Fruit fly (Drosophila melanogaster) whole organism, prepupa: Measurements from ENCODE around the gene Fum2.
A peak's percentile ranks its signal among the peaks of the same experiment; 100 is the strongest.

ENCODE experiments used
- Blimp-1 ChIP-seq: fragments of 200-800 bp; sonication (Bioruptor generic); optimal IDR thresholded peaks from 3 replicates; lab custom pipeline; 2017; ENCODE audit warnings: missing biosample characterization, missing genetic modification characterization, mild to moderate bottlenecking, moderate library complexity, missing genetic modification reagents
- CG10631 ChIP-seq: fragments of 200-800 bp; sonication (Bioruptor generic); optimal IDR thresholded peaks from 2 replicates; lab custom pipeline; 2016; ENCODE audit warnings: missing biosample characterization, missing genetic modification characterization
- CG10669 ChIP-seq: fragments of 200-800 bp; sonication (Bioruptor generic); optimal IDR thresholded peaks from 3 replicates; lab custom pipeline; 2018; ENCODE audit warnings: missing biosample characterization, mild to moderate bottlenecking, missing genetic modification characterization, moderate library complexity
- CG11294 ChIP-seq: fragments of 200-800 bp; sonication (Bioruptor generic); IDR thresholded peaks from 2 replicates; pipeline ENCODE4 v1.3.6; 2022; ENCODE audit warnings: missing biosample characterization, missing genetic modification characterization
- CG11762 ChIP-seq: fragments of 200-800 bp; sonication (Bioruptor generic); optimal IDR thresholded peaks from 3 replicates; lab custom pipeline; 2016; ENCODE audit warnings: missing biosample characterization, missing genetic modification characterization; ENCODE audit not compliant: insufficient read depth
- CG11902 ChIP-seq: fragments of 200-800 bp; sonication (Bioruptor generic); optimal IDR thresholded peaks from 3 replicates; lab custom pipeline; 2016; ENCODE audit warnings: missing biosample characterization, missing genetic modification characterization
- CG15336 ChIP-seq: fragments of 200-800 bp; sonication (Bioruptor generic); IDR thresholded peaks from 2 replicates; pipeline ENCODE4 v1.3.6; 2022; ENCODE audit warnings: missing biosample characterization, missing genetic modification characterization
- CG16779 ChIP-seq: fragments of 200-800 bp; sonication (Bioruptor generic); optimal IDR thresholded peaks from 3 replicates; lab custom pipeline; 2017; ENCODE audit warnings: missing biosample characterization, mild to moderate bottlenecking, missing genetic modification characterization
- CG3032 ChIP-seq: fragments of 200-800 bp; optimal IDR thresholded peaks from 2 replicates; lab custom pipeline; 2019; ENCODE audit warnings: missing biosample characterization, mild to moderate bottlenecking, missing genetic modification characterization, moderate library complexity
- CG3919 ChIP-seq: fragments of 200-800 bp; sonication (Bioruptor generic); optimal IDR thresholded peaks from 3 replicates; lab custom pipeline; 2016; ENCODE audit warnings: missing biosample characterization, missing genetic modification characterization
- CG6163 ChIP-seq: fragments of 200-800 bp; sonication (Bioruptor generic); IDR thresholded peaks from 3 replicates; pipeline ENCODE4 v1.3.6; 2022; ENCODE audit warnings: missing biosample characterization, missing genetic modification characterization
- CG6276 ChIP-seq: fragments of 200-800 bp; sonication (Bioruptor generic); optimal IDR thresholded peaks from 2 replicates; lab custom pipeline; 2017; ENCODE audit warnings: missing biosample characterization, mild to moderate bottlenecking, missing genetic modification characterization
- CG6854 ChIP-seq: fragments of 200-800 bp; sonication (Bioruptor generic); optimal IDR thresholded peaks from 2 replicates; lab custom pipeline; 2017; ENCODE audit warnings: missing biosample characterization, mild to moderate bottlenecking, missing genetic modification characterization
- CG8119 ChIP-seq: fragments of 200-800 bp; sonication (Bioruptor generic); IDR thresholded peaks from 3 replicates; pipeline ENCODE4 v1.3.6; 2022; ENCODE audit warnings: missing biosample characterization, missing genetic modification characterization
- CG8319 ChIP-seq: fragments of 200-800 bp; sonication (Bioruptor generic); optimal IDR thresholded peaks from 3 replicates; lab custom pipeline; 2016; ENCODE audit warnings: missing biosample characterization, missing genetic modification characterization
- CG8632 ChIP-seq: fragments of 200-800 bp; sonication (Bioruptor generic); optimal IDR thresholded peaks from 3 replicates; lab custom pipeline; 2016; ENCODE audit warnings: missing biosample characterization, missing genetic modification characterization
- Eip75B ChIP-seq: fragments of 200-800 bp; sonication (Bioruptor generic); optimal IDR thresholded peaks from 3 replicates; lab custom pipeline; 2016; ENCODE audit warnings: missing biosample characterization, missing genetic modification characterization
- Eip78C ChIP-seq: fragments of 200-800 bp; sonication (Bioruptor generic); peaks from one replicate; lab custom pipeline; 2016; ENCODE audit warnings: missing biosample characterization, missing genetic modification characterization
- Ets21C ChIP-seq: fragments of 200-800 bp; sonication (Bioruptor generic); optimal IDR thresholded peaks from 3 replicates; lab custom pipeline; 2016; ENCODE audit warnings: missing biosample characterization, missing genetic modification characterization
- Gug ChIP-seq: fragments of 200-800 bp; sonication (Bioruptor generic); IDR thresholded peaks from 2 replicates; pipeline ENCODE4 v1.3.6; 2022; ENCODE audit warnings: missing biosample characterization, missing genetic modification characterization
- Hr39 ChIP-seq: fragments of 200-800 bp; sonication (Bioruptor generic); optimal IDR thresholded peaks from 2 replicates; lab custom pipeline; 2016; ENCODE audit warnings: missing biosample characterization, missing genetic modification characterization
- Hr4 ChIP-seq: fragments of 200-800 bp; sonication (Bioruptor generic); optimal IDR thresholded peaks from 3 replicates; lab custom pipeline; 2016; ENCODE audit warnings: missing biosample characterization, missing genetic modification characterization
- Lpt ChIP-seq: fragments of 200-800 bp; sonication (Bioruptor generic); optimal IDR thresholded peaks from 3 replicates; lab custom pipeline; 2016; ENCODE audit warnings: missing biosample characterization, missing genetic modification characterization
- Met ChIP-seq: fragments of 200-800 bp; sonication (Bioruptor generic); optimal IDR thresholded peaks from 3 replicates; lab custom pipeline; 2016; ENCODE audit warnings: missing biosample characterization, missing genetic modification characterization
- Smox ChIP-seq: fragments of 200-800 bp; sonication (Bioruptor generic); optimal IDR thresholded peaks from 3 replicates; lab custom pipeline; 2016; ENCODE audit warnings: missing biosample characterization, missing genetic modification characterization
- Sox14 ChIP-seq: fragments of 200-800 bp; sonication (Bioruptor generic); optimal IDR thresholded peaks from 3 replicates; lab custom pipeline; 2016; ENCODE audit warnings: missing biosample characterization, missing genetic modification characterization
- Sox15 ChIP-seq: fragments of 200-800 bp; sonication (Bioruptor generic); optimal IDR thresholded peaks from 3 replicates; lab custom pipeline; 2016; ENCODE audit warnings: missing biosample characterization, missing genetic modification characterization
- achi ChIP-seq: fragments of 200-800 bp; sonication (Bioruptor generic); optimal IDR thresholded peaks from 3 replicates; lab custom pipeline; 2016; ENCODE audit warnings: missing biosample characterization, missing genetic modification characterization
- acj6 ChIP-seq: fragments of 200-800 bp; sonication (Bioruptor generic); optimal IDR thresholded peaks from 3 replicates; lab custom pipeline; 2016; ENCODE audit warnings: missing biosample characterization, missing genetic modification characterization
- cyc ChIP-seq: fragments of 200-800 bp; sonication (Bioruptor generic); optimal IDR thresholded peaks from 3 replicates; lab custom pipeline; 2016; ENCODE audit warnings: missing biosample characterization, missing genetic modification characterization
- dac ChIP-seq: fragments of 200-800 bp; sonication (Bioruptor generic); optimal IDR thresholded peaks from 2 replicates; lab custom pipeline; 2017; ENCODE audit warnings: missing biosample characterization, mild to moderate bottlenecking, missing genetic modification characterization
- dsx ChIP-seq: fragments of 200-800 bp; optimal IDR thresholded peaks from 3 replicates; lab custom pipeline; 2019; ENCODE audit warnings: missing biosample characterization, mild to moderate bottlenecking, missing genetic modification characterization, moderate library complexity; ENCODE audit not compliant: poor library complexity, severe bottlenecking
- eg ChIP-seq: fragments of 200-800 bp; sonication (Bioruptor generic); IDR thresholded peaks from 3 replicates; pipeline ENCODE4 v1.3.6; 2022; ENCODE audit warnings: missing biosample characterization, missing genetic modification characterization
- esn ChIP-seq: fragments of 200-800 bp; sonication (Bioruptor generic); optimal IDR thresholded peaks from 2 replicates; lab custom pipeline; 2016; ENCODE audit warnings: missing biosample characterization, mild to moderate bottlenecking, missing genetic modification characterization, moderate library complexity
- fd59A ChIP-seq: fragments of 200-800 bp; sonication (Bioruptor generic); optimal IDR thresholded peaks from 2 replicates; lab custom pipeline; 2017; ENCODE audit warnings: missing biosample characterization, mild to moderate bottlenecking, missing genetic modification characterization, missing genetic modification reagents
- fd85E ChIP-seq: fragments of 200-800 bp; sonication (Bioruptor generic); optimal IDR thresholded peaks from 3 replicates; lab custom pipeline; 2016; ENCODE audit warnings: missing biosample characterization, missing genetic modification characterization
- fkh ChIP-seq: fragments of 200-800 bp; sonication (Bioruptor generic); optimal IDR thresholded peaks from 3 replicates; lab custom pipeline; 2017; ENCODE audit warnings: missing biosample characterization, mild to moderate bottlenecking, missing genetic modification characterization, moderate library complexity
- pdm3 ChIP-seq: fragments of 200-800 bp; sonication (Bioruptor generic); optimal IDR thresholded peaks from 3 replicates; lab custom pipeline; 2016; ENCODE audit warnings: missing biosample characterization, missing genetic modification characterization
- salr ChIP-seq, 2 experiments: fragments of 200-800 bp; sonication (Bioruptor generic); optimal IDR thresholded peaks; 3 replicates each; lab custom pipeline; 2016 to 2018; ENCODE audit warnings: missing biosample characterization in 2 of 2, missing genetic modification characterization in 2 of 2, mild to moderate bottlenecking in 1 of 2
- spab ChIP-seq: fragments of 200-800 bp; sonication (Bioruptor generic); optimal IDR thresholded peaks from 2 replicates; lab custom pipeline; 2017; ENCODE audit warnings: missing biosample characterization, mild to moderate bottlenecking, missing genetic modification characterization, missing genetic modification reagents
- ss ChIP-seq, 2 experiments: fragments of 200-800 bp; sonication (Bioruptor generic); optimal IDR thresholded peaks; 2 replicates in 1 of 2; 3 replicates in 1 of 2; lab custom pipeline; 2017 to 2018; ENCODE audit warnings: mild to moderate bottlenecking in 2 of 2, missing biosample characterization in 2 of 2, missing genetic modification characterization in 2 of 2, moderate library complexity in 1 of 2
- svp ChIP-seq: fragments of 200-800 bp; sonication (Bioruptor generic); peaks from one replicate; lab custom pipeline; 2016; ENCODE audit warnings: missing biosample characterization, missing genetic modification characterization
- topi ChIP-seq: fragments of 200-800 bp; sonication (Bioruptor generic); optimal IDR thresholded peaks from 3 replicates; lab custom pipeline; 2016; ENCODE audit warnings: missing biosample characterization, missing genetic modification characterization
- vri ChIP-seq: fragments of 200-800 bp; sonication (Bioruptor generic); optimal IDR thresholded peaks from 3 replicates; lab custom pipeline; 2016; ENCODE audit warnings: missing biosample characterization, mild to moderate bottlenecking, missing genetic modification characterization

The Fum2 gene

dm6 chrX:6711295-6711694, 29.7 kb downstream of the Fum2 start (continued):
- peak; percentile 85 for TF ChIP-seq CG16779 (tag; lab: Kevin White, UChicago)
- peak; percentile 79 for TF ChIP-seq CG10669
- peak; percentile 69 for TF ChIP-seq CG3032 (tag; lab: Kevin White, UChicago)
- peak; percentile 73 for TF ChIP-seq esn (GFP tag; lab: Kevin White, UChicago)
- peak; percentile 71 for TF ChIP-seq fd59A (GFP tag; lab: Kevin White, UChicago)
- peak; percentile 60 for TF ChIP-seq CG8632 (GFP tag; lab: Kevin White, UChicago)
- peak; percentile 94 for TF ChIP-seq CG8119
- peak; percentile 86 for TF ChIP-seq Sox14 (GFP tag; lab: Kevin White, UChicago)

- TF ChIP-seq Smox (GFP tag; lab: Kevin White, UChicago), result no peak
- TF ChIP-seq Ets21C (GFP tag; lab: Kevin White, UChicago), result no peak
- no peak for TF ChIP-seq Hr39 (GFP tag; lab: Kevin White, UChicago)
- TF ChIP-seq topi, result no peak
- TF ChIP-seq dac (GFP tag; lab: Kevin White, UChicago), result no peak
- no peak for TF ChIP-seq Eip75B (GFP tag; lab: Kevin White, UChicago)
- TF ChIP-seq fd85E, result no peak
- TF ChIP-seq Met (GFP tag; lab: Kevin White, UChicago), result no peak
- TF ChIP-seq achi (GFP tag; lab: Kevin White, UChicago), result no peak
- no peak for TF ChIP-seq eg (GFP tag; lab: Robert Waterston, UW)
- no peak for TF ChIP-seq vri (GFP tag; lab: Kevin White, UChicago)
- no peak for TF ChIP-seq Eip78C (GFP tag; lab: Kevin White, UChicago)
- TF ChIP-seq CG10631 (GFP tag; lab: Kevin White, UChicago), result no peak
- TF ChIP-seq Gug (GFP tag; lab: Robert Waterston, UW), result no peak
- no peak for TF ChIP-seq CG15336 (GFP tag; lab: Robert Waterston, UW)
- TF ChIP-seq CG8632 (GFP tag; lab: Kevin White, UChicago), result no peak
- TF ChIP-seq fkh (GFP tag; lab: Kevin White, UChicago), result no peak
- no peak for TF ChIP-seq cyc (GFP tag; lab: Kevin White, UChicago)
- no peak for TF ChIP-seq CG8319 (GFP tag; lab: Kevin White, UChicago)
Observed at dm6 chrX:6716170-6716569, 34.6 kb downstream of the Fum2 start.

- no peak for TF ChIP-seq ss (GFP tag; optimal IDR thresholded peaks at IDR 0.05; lab: Kevin White, UChicago)
- TF ChIP-seq Sox15 (GFP tag; lab: Kevin White, UChicago), result no peak
- TF ChIP-seq CG15336 (GFP tag; lab: Robert Waterston, UW), result peak; percentile 48
- no peak for TF ChIP-seq CG6854 (GFP tag; lab: Kevin White, UChicago)
- peak; percentile 6 for TF ChIP-seq CG10669
- no peak for TF ChIP-seq acj6 (GFP tag; lab: Kevin White, UChicago)
- TF ChIP-seq vri (GFP tag; lab: Kevin White, UChicago), result no peak
- TF ChIP-seq CG3919 (GFP tag; lab: Kevin White, UChicago), result no peak
- no peak for TF ChIP-seq cyc (GFP tag; lab: Kevin White, UChicago)
- TF ChIP-seq Hr4 (GFP tag; lab: Kevin White, UChicago), result no peak
- TF ChIP-seq Blimp-1 (GFP tag; lab: Kevin White, UChicago), result no peak
- peak; percentile 59 for TF ChIP-seq svp (GFP tag; lab: Kevin White, UChicago)
- TF ChIP-seq CG11762 (GFP tag; lab: Kevin White, UChicago), result no peak
- TF ChIP-seq CG8632 (GFP tag; lab: Kevin White, UChicago), result no peak
- TF ChIP-seq salr (GFP tag; optimal IDR thresholded peaks at IDR 0.05; lab: Kevin White, UChicago), result no peak
- no peak for TF ChIP-seq CG16779 (tag; lab: Kevin White, UChicago)
- no peak for TF ChIP-seq CG11902 (GFP tag; lab: Kevin White, UChicago)
- no peak for TF ChIP-seq spab
- no peak for TF ChIP-seq CG11294 (GFP tag; lab: Robert Waterston, UW)
- TF ChIP-seq Met (GFP tag; lab: Kevin White, UChicago), result peak; percentile 9
- TF ChIP-seq CG6163, result 0 out of 3 replicates have a peak, but pooled peaks have one; percentile 45
- TF ChIP-seq Lpt (GFP tag; lab: Kevin White, UChicago), result no peak
- no peak for TF ChIP-seq pdm3 (GFP tag; lab: Kevin White, UChicago)
- TF ChIP-seq CG8119, result peak; percentile 48; the same call in 2 of the 3 replicates
- TF ChIP-seq CG6276 (GFP tag; lab: Kevin White, UChicago), result no peak
- TF ChIP-seq dsx (GFP tag; lab: Kevin White, UChicago), result no peak
- no peak for TF ChIP-seq CG8319 (GFP tag; lab: Kevin White, UChicago)
- TF ChIP-seq Eip78C (GFP tag; lab: Kevin White, UChicago), result peak; percentile 66
Observed at dm6 chrX:6719259-6719658, 37.7 kb downstream of the Fum2 start.
